Fruit fly (Drosophila melanogaster) whole organism, embryonic: ENCODE results near the gene wls.

ENCODE experiments used
- Adf1 ChIP-seq: fragments of 200-800 bp; sonication (Bioruptor generic); IDR thresholded peaks from 2 replicates; pipeline ENCODE4 v1.3.6; 2022; ENCODE audit warnings: missing biosample characterization, missing genetic modification characterization
- Blimp-1 ChIP-seq: fragments of 200-800 bp; sonication (Bioruptor generic); optimal IDR thresholded peaks from 3 replicates; lab custom pipeline; 2018; ENCODE audit warnings: missing biosample characterization, missing genetic modification characterization, mild to moderate bottlenecking, moderate library complexity, missing genetic modification reagents
- C15 ChIP-seq: fragments of 200-800 bp; sonication (Bioruptor generic); IDR thresholded peaks from 3 replicates; pipeline ENCODE4 v1.3.6; 2022; ENCODE audit warnings: missing biosample characterization, missing genetic modification characterization
- CG10565 ChIP-seq: fragments of 200-800 bp; sonication (Bioruptor generic); optimal IDR thresholded peaks from 3 replicates; lab custom pipeline; 2016; ENCODE audit warnings: missing biosample characterization, mild to moderate bottlenecking, missing genetic modification characterization
- CG11085 ChIP-seq: fragments of 200-800 bp; sonication (Bioruptor generic); IDR thresholded peaks from 2 replicates; pipeline ENCODE4 v1.3.6; 2022; ENCODE audit warnings: missing biosample characterization, missing genetic modification characterization
- CG11504 ChIP-seq: fragments of 200-800 bp; sonication (Bioruptor generic); optimal IDR thresholded peaks from 3 replicates; lab custom pipeline; 2019; ENCODE audit warnings: missing biosample characterization, mild to moderate bottlenecking, missing genetic modification characterization, moderate library complexity
- CG12769 ChIP-seq: fragments of 200-800 bp; sonication (Bioruptor generic); optimal IDR thresholded peaks from 2 replicates; lab custom pipeline; 2019; ENCODE audit warnings: missing biosample characterization, mild to moderate bottlenecking, missing genetic modification characterization, moderate library complexity
- CG15514 ChIP-seq: fragments of 200-800 bp; sonication (Bioruptor generic); optimal IDR thresholded peaks from 3 replicates; lab custom pipeline; 2017; ENCODE audit warnings: missing biosample characterization, missing genetic modification characterization, mild to moderate bottlenecking, moderate library complexity, missing genetic modification reagents
- CG15601 ChIP-seq: fragments of 200-800 bp; sonication (Bioruptor generic); optimal IDR thresholded peaks from 3 replicates; lab custom pipeline; 2019; ENCODE audit warnings: missing biosample characterization, mild to moderate bottlenecking, missing genetic modification characterization, moderate library complexity
- CG1603 ChIP-seq: fragments of 200-800 bp; sonication (Bioruptor generic); optimal IDR thresholded peaks from 2 replicates; lab custom pipeline; 2019; ENCODE audit warnings: missing biosample characterization, mild to moderate bottlenecking, missing genetic modification characterization, moderate library complexity
- CG16813 ChIP-seq: fragments of 200-800 bp; sonication (Bioruptor generic); IDR thresholded peaks from 3 replicates; pipeline ENCODE4 v1.3.6; 2022; ENCODE audit warnings: missing biosample characterization, missing genetic modification characterization; ENCODE audit not compliant: partially characterized antibody
- CG17361 ChIP-seq: fragments of 200-800 bp; sonication (Bioruptor generic); IDR thresholded peaks from 3 replicates; pipeline ENCODE4 v1.3.6; 2022; ENCODE audit warnings: missing biosample characterization, missing genetic modification characterization
- CG2678 ChIP-seq: fragments of 200-800 bp; sonication (Bioruptor generic); optimal IDR thresholded peaks from 3 replicates; lab custom pipeline; 2019; ENCODE audit warnings: missing biosample characterization, mild to moderate bottlenecking, missing genetic modification characterization, moderate library complexity
- CG3065 ChIP-seq: fragments of 200-800 bp; sonication (Bioruptor generic); optimal IDR thresholded peaks from 2 replicates; lab custom pipeline; 2016; ENCODE audit warnings: missing biosample characterization, missing genetic modification characterization
- CG3726 ChIP-seq: fragments of 200-800 bp; sonication (Bioruptor generic); IDR thresholded peaks from 3 replicates; pipeline ENCODE4, ENCODE4 v1.3.6; 2022; ENCODE audit warnings: missing biosample characterization, missing genetic modification characterization
- CG43689 ChIP-seq: fragments of 200-800 bp; sonication (Bioruptor generic); IDR thresholded peaks from 2 replicates; pipeline ENCODE4 v1.3.6; 2022; ENCODE audit warnings: missing biosample characterization, missing genetic modification characterization
- CG5245 ChIP-seq: fragments of 200-800 bp; sonication (Bioruptor generic); optimal IDR thresholded peaks from 3 replicates; lab custom pipeline; 2016; ENCODE audit warnings: missing biosample characterization, missing genetic modification characterization
- CG6272 ChIP-seq: fragments of 200-800 bp; sonication (Bioruptor generic); IDR thresholded peaks from 2 replicates; pipeline ENCODE4 v1.3.6; 2022; ENCODE audit warnings: missing biosample characterization, missing genetic modification characterization
- CG6813 ChIP-seq: fragments of 200-800 bp; sonication (Bioruptor generic); optimal IDR thresholded peaks from 2 replicates; lab custom pipeline; 2017; ENCODE audit warnings: missing biosample characterization, missing genetic modification characterization, mild to moderate bottlenecking, moderate library complexity, missing genetic modification reagents
- CG7928 ChIP-seq: fragments of 200-800 bp; sonication (Bioruptor generic); optimal IDR thresholded peaks from 2 replicates; lab custom pipeline; 2017; ENCODE audit warnings: missing biosample characterization, mild to moderate bottlenecking, missing genetic modification characterization
- CG9797 ChIP-seq: fragments of 200-800 bp; sonication (Bioruptor generic); optimal IDR thresholded peaks from 3 replicates; lab custom pipeline; 2018; ENCODE audit warnings: missing biosample characterization, mild to moderate bottlenecking, missing genetic modification characterization
- CoRest ChIP-seq: fragments of 200-800 bp; sonication (Bioruptor generic); optimal IDR thresholded peaks from 3 replicates; lab custom pipeline; 2018; ENCODE audit warnings: missing biosample characterization, mild to moderate bottlenecking, missing genetic modification characterization, moderate library complexity
- Dek ChIP-seq: fragments of 200-800 bp; sonication (Bioruptor generic); optimal IDR thresholded peaks from 3 replicates; lab custom pipeline; 2019; ENCODE audit warnings: missing biosample characterization, mild to moderate bottlenecking, missing genetic modification characterization, moderate library complexity
- Doc2 ChIP-seq: fragments of 200-800 bp; sonication (Bioruptor generic); IDR thresholded peaks from 2 replicates; pipeline ENCODE4 v1.3.6; 2022; ENCODE audit warnings: missing biosample characterization, missing genetic modification characterization
- Dp ChIP-seq: fragments of 200-800 bp; sonication (Bioruptor generic); optimal IDR thresholded peaks from 2 replicates; lab custom pipeline; 2018; ENCODE audit warnings: missing biosample characterization, mild to moderate bottlenecking, missing genetic modification characterization, moderate library complexity
- HLH54F ChIP-seq: fragments of 200-800 bp; sonication (Bioruptor generic); optimal IDR thresholded peaks from 3 replicates; lab custom pipeline; 2016; ENCODE audit warnings: missing biosample characterization, missing genetic modification characterization
- Max ChIP-seq: fragments of 200-800 bp; sonication (Bioruptor generic); optimal IDR thresholded peaks from 2 replicates; lab custom pipeline; 2016; ENCODE audit warnings: missing biosample characterization, mild to moderate bottlenecking, missing genetic modification characterization
- NK7.1 ChIP-seq: fragments of 200-800 bp; sonication (Bioruptor generic); optimal IDR thresholded peaks from 3 replicates; lab custom pipeline; 2016; ENCODE audit warnings: missing biosample characterization, missing genetic modification characterization
- Poxn ChIP-seq: fragments of 200-800 bp; sonication (Bioruptor generic); IDR thresholded peaks from 2 replicates; pipeline ENCODE4 v1.3.6; 2022; ENCODE audit warnings: missing biosample characterization, missing genetic modification characterization
- Spps ChIP-seq: fragments of 200-800 bp; sonication (Bioruptor generic); optimal IDR thresholded peaks from 2 replicates; lab custom pipeline; 2018; ENCODE audit warnings: missing biosample characterization, mild to moderate bottlenecking, missing genetic modification characterization
- Xrp1 ChIP-seq: fragments of 200-800 bp; sonication (Bioruptor generic); IDR thresholded peaks from 2 replicates; pipeline ENCODE4 v1.3.6; 2022; ENCODE audit warnings: missing biosample characterization, missing genetic modification characterization
- YL-1 ChIP-seq: fragments of 200-800 bp; sonication (Bioruptor generic); optimal IDR thresholded peaks from 3 replicates; lab custom pipeline; 2017; ENCODE audit warnings: missing biosample characterization, mild to moderate bottlenecking, missing genetic modification characterization
- caup ChIP-seq: fragments of 200-800 bp; sonication (Bioruptor generic); optimal IDR thresholded peaks from 3 replicates; lab custom pipeline; 2017; ENCODE audit warnings: missing biosample characterization, mild to moderate bottlenecking, missing genetic modification characterization, moderate library complexity; ENCODE audit not compliant: severe bottlenecking
- eyg ChIP-seq: fragments of 200-800 bp; sonication (Bioruptor generic); optimal IDR thresholded peaks from 3 replicates; lab custom pipeline; 2016; ENCODE audit warnings: missing biosample characterization, missing genetic modification characterization
- fd102C ChIP-seq: fragments of 200-800 bp; sonication (Bioruptor generic); optimal IDR thresholded peaks from 2 replicates; lab custom pipeline; 2018; ENCODE audit warnings: missing biosample characterization, mild to moderate bottlenecking, missing genetic modification characterization, moderate library complexity
- fru ChIP-seq: fragments of >200 bp; optimal IDR thresholded peaks from 2 replicates; lab custom pipeline; 2017
- gfzf ChIP-seq: fragments of 200-800 bp; sonication (Bioruptor generic); optimal IDR thresholded peaks from 2 replicates; lab custom pipeline; 2016; ENCODE audit warnings: missing biosample characterization, mild to moderate bottlenecking, missing genetic modification characterization, moderate library complexity
- grn ChIP-seq: fragments of 200-800 bp; sonication (Bioruptor generic); optimal IDR thresholded peaks from 3 replicates; lab custom pipeline; 2017; ENCODE audit warnings: missing biosample characterization, missing genetic modification characterization
- nerfin-2 ChIP-seq: fragments of 200-800 bp; sonication (Bioruptor generic); IDR thresholded peaks from 2 replicates; pipeline ENCODE4 v1.3.6; 2022; ENCODE audit warnings: missing biosample characterization, missing genetic modification characterization; ENCODE audit not compliant: partially characterized antibody
- pan ChIP-seq, 4 experiments: fragments of >200 bp in 3 of 4; fragments of 200-800 bp in 1 of 4; sonication (Bioruptor generic) in 1 of 4; optimal IDR thresholded peaks in 3 of 4; IDR thresholded peaks in 1 of 4; 2 replicates each; pipeline versions ENCODE4 v1.3.6 to Lab custom; 2017 to 2022; ENCODE audit warnings: missing biosample characterization in 2 of 4, missing genetic modification characterization in 2 of 4, mixed read lengths in 1 of 4
- pho ChIP-seq: fragments of 200-800 bp; sonication (Bioruptor generic); optimal IDR thresholded peaks from 2 replicates; lab custom pipeline; 2016; ENCODE audit warnings: missing biosample characterization, missing genetic modification characterization
- pita ChIP-seq: fragments of 200-800 bp; sonication (Bioruptor generic); optimal IDR thresholded peaks from 2 replicates; lab custom pipeline; 2017; ENCODE audit warnings: missing biosample characterization, mild to moderate bottlenecking, missing genetic modification characterization
- salm ChIP-seq: fragments of 200-800 bp; sonication (Bioruptor generic); optimal IDR thresholded peaks from 2 replicates; lab custom pipeline; 2018; ENCODE audit warnings: missing biosample characterization, mild to moderate bottlenecking, missing genetic modification characterization
- sd ChIP-seq: fragments of 200-800 bp; sonication (Bioruptor generic); optimal IDR thresholded peaks from 3 replicates; lab custom pipeline; 2018; ENCODE audit warnings: missing biosample characterization, mild to moderate bottlenecking, missing genetic modification characterization, moderate library complexity
- so ChIP-seq: fragments of 200-800 bp; sonication (Bioruptor generic); IDR thresholded peaks from 3 replicates; pipeline ENCODE4 v1.3.6; 2022; ENCODE audit warnings: missing biosample characterization, missing genetic modification characterization
- sug ChIP-seq: fragments of 200-800 bp; optimal IDR thresholded peaks from 2 replicates; lab custom pipeline; 2019; ENCODE audit warnings: missing biosample characterization, mild to moderate bottlenecking, missing genetic modification characterization, moderate library complexity
- zfh2 ChIP-seq: fragments of 200-800 bp; sonication (Bioruptor generic); optimal IDR thresholded peaks from 2 replicates; lab custom pipeline; 2016; ENCODE audit warnings: missing biosample characterization, missing genetic modification characterization

The wls gene

dm6 chr3L:11215244-11216121 is 46.1 kb upstream of the wls start (continued):
- TF ChIP-seq CG3065 = peak; percentile 50
- TF ChIP-seq pan (optimal IDR thresholded peaks at IDR 0.05; lab: Kevin White, UChicago) = no peak
- TF ChIP-seq pan (GFP tag; optimal IDR thresholded peaks at IDR 0.05 in 1 of 2, IDR thresholded peaks at IDR 0.05 in 1 of 2) = peak in 1 of 2 experiments; percentile 97
- peak; percentile 61 for TF ChIP-seq CG43689
- peak; percentile 53 for TF ChIP-seq Max
- peak; percentile 82 for TF ChIP-seq eyg
- peak; percentile 93 for TF ChIP-seq caup (GFP tag; lab: Kevin White, UChicago)
- peak; percentile 40 for TF ChIP-seq CG10565 (GFP tag; lab: Kevin White, UChicago)
- TF ChIP-seq CG5245 (GFP tag; lab: Kevin White, UChicago) = peak; percentile 80
- peak; percentile 89 for TF ChIP-seq CG15514
- peak; percentile 38 for TF ChIP-seq grn
- TF ChIP-seq zfh2 (GFP tag; lab: Kevin White, UChicago) = peak; percentile 91
- TF ChIP-seq CG3726 = peak; percentile 83; the same call in 1 of the 3 replicates
- peak; percentile 90; the same call in 2 of the 3 replicates for TF ChIP-seq C15 (GFP tag; lab: Robert Waterston, UW)
- TF ChIP-seq Spps = peak; percentile 51
- peak; percentile 82 for TF ChIP-seq Dek (tag; lab: Kevin White, UChicago)
- TF ChIP-seq so (GFP tag; lab: Robert Waterston, UW) = peak; percentile 82
- TF ChIP-seq salm (tag; lab: Kevin White, UChicago) = peak; percentile 56
- peak; percentile 89 for TF ChIP-seq HLH54F
- peak; percentile 81 for TF ChIP-seq CoRest (tag; lab: Kevin White, UChicago)
- peak; percentile 93 for TF ChIP-seq pho (GFP tag; lab: Kevin White, UChicago)
- TF ChIP-seq Blimp-1 = peak; percentile 98
- 0 out of 2 replicates have a peak, but pooled peaks have one; percentile 34 for TF ChIP-seq nerfin-2 (GFP tag; lab: Robert Waterston, UW)
- TF ChIP-seq fd102C = no peak
- peak; percentile 91 for TF ChIP-seq CG1603 (tag; lab: Kevin White, UChicago)
- TF ChIP-seq CG17361 (GFP tag; lab: Robert Waterston, UW) = peak; percentile 74
- TF ChIP-seq sug (tag; lab: Kevin White, UChicago) = peak; percentile 78
- TF ChIP-seq CG11085 (GFP tag; lab: Robert Waterston, UW) = peak; percentile 90
- peak; percentile 64 for TF ChIP-seq CG7928 (GFP tag; lab: Kevin White, UChicago)
- TF ChIP-seq pita (GFP tag; lab: Kevin White, UChicago) = no peak
- TF ChIP-seq Dp = no peak
- peak; percentile 80 for TF ChIP-seq NK7.1 (GFP tag; lab: Kevin White, UChicago)
- peak; percentile 34 for TF ChIP-seq YL-1 (GFP tag; lab: Kevin White, UChicago)
- peak; percentile 95 for TF ChIP-seq CG12769 (tag; lab: Kevin White, UChicago)
- TF ChIP-seq CG9797 (GFP tag; lab: Kevin White, UChicago) = peak; percentile 18
- no peak for TF ChIP-seq fru
- TF ChIP-seq Adf1 (GFP tag; lab: Robert Waterston, UW) = peak; percentile 69
- TF ChIP-seq CG15601 (tag; lab: Kevin White, UChicago) = peak; percentile 49
- peak; percentile 86 for TF ChIP-seq CG11504 (tag; lab: Kevin White, UChicago)
- peak; percentile 93 for TF ChIP-seq Xrp1 (GFP tag; lab: Robert Waterston, UW)
- no peak for TF ChIP-seq Doc2 (GFP tag; lab: Robert Waterston, UW)
- TF ChIP-seq CG2678 = peak; percentile 85
- TF ChIP-seq CG16813 = no peak
- TF ChIP-seq sd (tag; lab: Kevin White, UChicago) = peak; percentile 58
- TF ChIP-seq CG6813 (GFP tag; lab: Kevin White, UChicago) = peak; percentile 92
- TF ChIP-seq gfzf = no peak
- TF ChIP-seq Poxn (GFP tag; lab: Robert Waterston, UW) = peak; percentile 86
- peak; percentile 83 for TF ChIP-seq CG6272 (GFP tag; lab: Robert Waterston, UW)
